Worm (Caenorhabditis elegans) whole organism, dauer: ENCODE measurements around the gene T13C5.6.

Experiments
- unc-62 ChIP-seq: sonication (generic microtip); optimal IDR thresholded peaks from 2 replicates; lab custom pipeline; 2017; ENCODE audit warnings: missing biosample characterization, missing genetic modification reagents, missing genetic modification characterization

Gene T13C5.6

ce11 chrX:6245499-6245898 lies 38.0 kb upstream of the T13C5.6 start:
- TF ChIP-seq unc-62 (GFP tag; lab: Kevin White, UChicago) = no peak

DNA sequence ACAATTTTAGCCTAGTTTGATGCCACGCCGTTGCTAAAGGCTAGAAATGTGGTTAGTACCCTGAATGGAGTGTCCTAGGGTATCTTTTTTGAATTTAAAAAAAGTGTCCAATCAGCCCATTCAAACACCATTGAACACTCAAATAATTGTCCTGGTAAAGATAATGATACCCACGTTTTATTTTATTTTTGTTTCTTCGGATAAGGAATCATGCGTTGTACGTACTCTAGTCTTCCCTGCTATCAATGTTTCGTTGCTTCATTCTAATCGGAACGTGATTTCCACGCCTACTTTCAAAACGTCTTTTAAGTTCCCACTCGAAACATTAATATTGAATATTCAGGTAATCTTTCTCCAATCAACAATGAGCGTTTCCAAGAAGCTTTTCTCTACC lies 33.1 kb upstream of the T13C5.6 start, which contains the start of gene got-2.2:
Gene got-2.2, plus strand, starts transcription at position 344 of the 394 bp plus-strand sequence.
- no peak for TF ChIP-seq unc-62 (GFP tag; lab: Kevin White, UChicago)

DNA sequence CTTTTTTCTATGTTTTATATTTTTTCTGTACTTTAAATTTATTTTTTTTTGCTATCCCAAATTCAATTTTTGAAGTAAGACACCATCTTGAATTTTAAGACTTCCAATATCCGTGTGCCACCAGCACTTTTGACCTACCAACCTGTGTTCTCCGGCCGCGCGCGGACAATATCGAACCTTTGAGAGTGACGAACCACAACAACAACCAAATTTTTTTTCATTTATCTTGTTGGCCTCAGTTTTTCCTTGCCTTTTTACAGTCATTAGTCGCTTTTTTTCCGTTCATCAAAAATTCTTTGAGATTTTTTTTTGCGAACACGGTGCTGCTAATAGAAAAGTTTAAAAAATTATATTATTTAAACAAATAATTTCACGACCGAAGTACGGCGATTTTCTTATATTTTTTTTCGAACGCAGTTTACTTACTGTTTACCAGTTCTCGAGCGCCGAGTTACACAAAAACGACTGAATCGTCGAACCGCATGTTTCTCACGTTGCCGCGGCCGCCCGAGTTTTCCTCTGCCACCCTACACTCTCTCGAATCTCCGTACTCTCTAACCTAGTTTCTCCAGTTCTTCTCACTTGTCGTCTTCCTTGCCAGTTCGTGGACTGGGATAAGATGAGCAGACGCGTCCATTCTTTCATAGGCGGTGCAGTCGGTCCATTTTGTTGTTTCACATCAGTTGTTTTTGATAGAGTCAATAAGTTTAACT lies 32.6 kb upstream of the T13C5.6 start:
- no peak for TF ChIP-seq unc-62 (GFP tag; lab: Kevin White, UChicago)

- no peak for TF ChIP-seq unc-62 (GFP tag; lab: Kevin White, UChicago)
Observed at ce11 chrX:6238973-6239372, 31.5 kb upstream of the T13C5.6 start, which contains the start of gene rml-3. TSS of gene rml-3 (minus strand) at chrX:6239065.

ce11 chrX:6235443-6235842 lies 28.0 kb upstream of the T13C5.6 start, which contains the start of gene hsp-43:
TSS of gene hsp-43 (minus strand) at chrX:6235543.
- TF ChIP-seq unc-62 (GFP tag; lab: Kevin White, UChicago) = no peak

DNA sequence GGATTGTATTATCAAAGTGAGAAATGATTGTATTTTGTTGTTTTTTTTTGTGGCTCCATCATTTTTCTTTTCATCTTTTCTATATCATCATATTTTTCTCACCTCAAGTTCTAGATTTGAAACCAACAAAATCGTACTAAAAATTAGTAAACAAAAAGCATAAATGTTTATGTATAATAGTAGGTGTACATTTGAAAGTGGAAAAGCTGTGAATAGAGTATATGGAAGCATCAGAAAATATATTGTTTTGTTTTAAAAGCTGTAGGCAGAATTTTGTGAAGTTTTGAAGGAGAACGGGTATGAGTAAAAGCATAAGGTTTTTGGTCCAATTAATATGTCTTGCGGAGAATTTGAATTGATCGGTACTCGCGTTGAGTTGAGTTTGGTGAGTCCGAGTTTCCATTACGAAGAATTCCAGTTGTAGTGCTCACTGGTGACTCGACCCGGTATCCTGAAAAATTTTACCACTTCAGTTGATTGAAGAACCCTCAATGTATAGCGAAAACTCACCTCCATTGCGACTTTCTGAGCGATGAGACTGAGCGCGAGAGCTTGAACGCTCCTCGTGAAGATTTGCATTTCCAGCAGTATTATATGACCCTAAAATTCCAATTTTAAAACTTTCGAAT lies 25.6 kb upstream of the T13C5.6 start, which contains the start of gene C14F11.4:
Gene C14F11.4, minus strand, starts transcription at position 51 of the 629 bp plus-strand sequence.
- TF ChIP-seq unc-62 (GFP tag; lab: Kevin White, UChicago) = no peak

DNA sequence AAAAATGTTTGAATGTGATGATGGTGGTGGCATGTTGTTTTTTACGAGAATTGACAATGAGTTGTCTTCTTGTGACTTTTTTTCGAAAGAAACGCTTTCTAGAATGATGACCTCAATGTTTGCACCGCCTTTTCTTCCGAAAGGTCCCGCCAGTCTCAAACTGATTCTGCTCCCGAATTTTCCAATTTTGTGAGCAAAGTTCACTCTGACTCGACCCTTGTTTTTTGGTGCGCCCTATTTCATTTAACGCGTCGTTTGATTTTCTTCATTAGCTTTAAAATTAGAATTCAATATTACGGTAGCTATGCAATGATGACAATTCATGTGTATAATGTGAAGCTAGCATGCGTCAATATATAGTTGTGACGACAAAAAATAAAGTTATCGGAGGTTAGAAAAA lies 23.2 kb upstream of the T13C5.6 start, which contains the start of gene lite-1:
Gene lite-1, minus strand, starts transcription at position 101 of the 400 bp plus-strand sequence.
- no peak for TF ChIP-seq unc-62 (GFP tag; lab: Kevin White, UChicago)

ce11 chrX:6224841-6225240 lies 17.4 kb upstream of the T13C5.6 start:
- TF ChIP-seq unc-62 (GFP tag; lab: Kevin White, UChicago) = no peak

- TF ChIP-seq unc-62 (GFP tag; lab: Kevin White, UChicago) = no peak
Observed at ce11 chrX:6221097-6221496, 13.6 kb upstream of the T13C5.6 start.

DNA sequence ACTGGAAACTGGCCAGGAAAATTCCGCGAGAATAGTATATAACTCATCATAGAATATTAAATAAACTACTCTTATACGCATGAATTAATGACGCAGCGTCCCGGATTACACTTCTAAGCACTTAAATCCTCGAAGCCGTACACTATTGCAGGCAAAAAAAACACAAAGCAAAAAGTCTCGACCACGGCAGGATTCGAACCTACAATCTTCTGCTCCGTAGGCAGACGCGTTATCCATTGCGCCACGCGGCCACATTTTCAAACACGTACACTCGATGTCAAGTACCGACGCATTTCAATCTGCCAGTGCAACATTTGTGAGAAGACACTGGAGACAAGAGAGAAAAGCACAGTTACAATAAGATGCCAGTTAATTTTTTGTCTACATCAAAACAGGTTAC lies 12.4 kb upstream of the T13C5.6 start:
- TF ChIP-seq unc-62 (GFP tag; lab: Kevin White, UChicago) = no peak

DNA sequence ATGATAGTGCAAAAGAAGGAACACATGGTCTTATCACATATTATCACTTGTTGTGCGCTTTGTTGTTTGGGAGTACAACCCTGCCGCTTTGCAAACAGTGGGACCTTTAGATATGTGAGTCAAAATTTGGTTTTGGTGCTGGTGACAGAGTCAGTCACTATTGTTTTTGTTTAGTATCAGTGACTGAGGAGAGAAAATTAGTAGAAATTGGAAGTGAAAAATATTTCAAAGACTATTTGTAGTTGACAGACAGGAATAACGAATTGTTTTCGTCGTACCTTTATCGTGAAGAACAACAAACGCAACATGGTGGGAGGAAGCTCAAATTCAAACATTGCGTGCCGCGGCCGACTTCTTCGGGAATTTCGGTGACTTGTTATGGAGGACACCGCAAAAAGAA lies 9.1 kb upstream of the T13C5.6 start, which contains the start of gene lrch-1:
Gene lrch-1, minus strand, starts transcription at position 101 of the 400 bp plus-strand sequence.
- no peak for TF ChIP-seq unc-62 (GFP tag; lab: Kevin White, UChicago)

DNA sequence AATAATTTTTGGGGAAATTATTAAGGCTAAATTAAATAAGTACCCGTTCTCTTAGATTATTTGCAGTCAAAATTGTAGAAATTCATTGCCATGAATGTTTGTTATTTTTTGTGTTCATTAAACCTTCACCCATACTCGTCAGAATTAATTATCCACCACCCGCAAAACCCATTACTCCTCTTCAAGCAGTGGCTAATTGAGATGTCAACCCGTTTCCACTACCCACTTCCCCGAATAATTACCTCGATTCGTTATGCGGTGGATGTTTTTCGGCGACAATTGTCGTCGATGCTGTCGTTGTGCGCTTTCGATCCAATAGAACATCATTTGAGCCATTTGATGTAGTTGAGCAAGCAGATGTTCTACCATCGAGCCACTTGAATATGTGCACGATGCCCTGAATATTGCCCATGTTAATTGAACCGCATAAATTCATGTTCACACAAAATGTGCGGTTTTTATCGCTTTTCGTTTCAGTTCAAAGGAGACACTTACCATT lies 3.9 kb upstream of the T13C5.6 start:
- no peak for TF ChIP-seq unc-62 (GFP tag; lab: Kevin White, UChicago)

ce11 chrX:6208463-6208862 lies 976 bp upstream of the T13C5.6 start, which contains the start of gene C14F11.7:
TSS of gene C14F11.7 (minus strand) at chrX:6208563.
- TF ChIP-seq unc-62 (GFP tag; lab: Kevin White, UChicago) = no peak

DNA sequence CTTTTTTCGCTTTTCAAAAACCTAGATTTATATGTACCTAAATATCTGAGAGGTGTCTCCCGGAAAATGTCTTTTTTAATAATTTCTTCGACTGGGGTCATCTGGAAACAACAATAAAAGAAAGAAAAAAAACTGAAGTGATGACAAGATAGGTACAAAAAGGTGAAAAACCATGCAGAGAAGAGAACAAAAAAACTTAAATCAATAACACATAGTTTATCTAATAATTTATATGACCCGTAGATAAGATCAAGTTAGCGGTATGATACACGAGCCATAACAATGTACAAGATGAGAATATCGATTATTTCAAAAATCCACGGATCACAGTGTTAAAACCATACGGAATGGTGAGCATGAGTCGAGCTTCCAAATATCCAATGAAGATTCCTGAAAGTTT lies 1.2 kb downstream of the T13C5.6 start, which contains the start of gene mtp-18:
Gene mtp-18, minus strand, starts transcription at position 101 of the 400 bp plus-strand sequence.
- TF ChIP-seq unc-62 (GFP tag; lab: Kevin White, UChicago) = no peak

ce11 chrX:6205325-6205724 lies 2.2 kb downstream of the T13C5.6 start:
- TF ChIP-seq unc-62 (GFP tag; lab: Kevin White, UChicago) = no peak

- TF ChIP-seq unc-62 (GFP tag; lab: Kevin White, UChicago) = no peak
Observed at ce11 chrX:6204696-6205232, 2.7 kb downstream of the T13C5.6 start, which contains the start of gene bca-1. TSS of gene bca-1 (minus strand) at chrX:6204746.
